Fruit fly (Drosophila melanogaster): ENCODE measurements around the gene Traf4.

The Traf4 gene

dm6 chr2L:4416089-4416488 lies 54.4 kb downstream of the Traf4 start (continued):
- TF ChIP-seq eg (GFP tag; IDR thresholded peaks at IDR 0.05) (peak; percentile 45; the same call in 1 of the 3 replicates), Hr39 (GFP tag; optimal IDR thresholded peaks at IDR 0.05) (peak; percentile 35), Ets21C (GFP tag; optimal IDR thresholded peaks at IDR 0.05) (peak; percentile 23), OdsH (GFP tag; optimal IDR thresholded peaks at IDR 0.05) (peak; percentile 50), CG32006 (GFP tag; optimal IDR thresholded peaks at IDR 0.05) (peak; percentile 50), Smox (GFP tag; optimal IDR thresholded peaks at IDR 0.05) (peak; percentile 13), CG6792 (GFP tag; optimal IDR thresholded peaks at IDR 0.05) (peak; percentile 26), CG6854 (GFP tag; optimal IDR thresholded peaks at IDR 0.05) (no peak), CG10631 (GFP tag; optimal IDR thresholded peaks at IDR 0.05) (peak; percentile 43), CG11902 (GFP tag; optimal IDR thresholded peaks at IDR 0.05) (no peak), vri (GFP tag; optimal IDR thresholded peaks at IDR 0.05) (no peak), Met (GFP tag; optimal IDR thresholded peaks at IDR 0.05) (peak; percentile 43), CG34406 (GFP tag; optimal IDR thresholded peaks at IDR 0.05) (peak; percentile 18), CG8319 (GFP tag; optimal IDR thresholded peaks at IDR 0.05) (no peak), CG31627 (GFP tag; optimal IDR thresholded peaks at IDR 0.05) (peak; percentile 11), Eip93F (GFP tag; optimal IDR thresholded peaks at IDR 0.05) (no peak), CG7368 (GFP tag; optimal IDR thresholded peaks at IDR 0.05) (peak; percentile 33), Lpt (GFP tag; optimal IDR thresholded peaks at IDR 0.05) (peak; percentile 23), Hr38 (GFP tag; optimal IDR thresholded peaks at IDR 0.05) (no peak), fkh (GFP tag; optimal IDR thresholded peaks at IDR 0.05) (no peak), Gug (GFP tag; IDR thresholded peaks at IDR 0.05) (no peak), salr (GFP tag; optimal IDR thresholded peaks at IDR 0.05) (peak in 1 of 2 experiments; percentile 5), Eip75B (GFP tag; optimal IDR thresholded peaks at IDR 0.05) (peak; percentile 53), net (GFP tag; optimal IDR thresholded peaks at IDR 0.05) (peak; percentile 40), achi (GFP tag; optimal IDR thresholded peaks at IDR 0.05) (peak; percentile 47), CG8119 (GFP tag; IDR thresholded peaks at IDR 0.05) (0 out of 3 replicates have a peak, but pooled peaks have one; percentile 24), CG16779 (tag; optimal IDR thresholded peaks at IDR 0.05) (no peak), CG6808 (GFP tag; optimal IDR thresholded peaks at IDR 0.05) (peak; percentile 27), fd59A (GFP tag; optimal IDR thresholded peaks at IDR 0.05) (peak; percentile 21), svp (GFP tag) (peak; percentile 54), Ets96B (tag; optimal IDR thresholded peaks at IDR 0.05) (peak; percentile 62)

dm6 chr2L:4416903-4417302 lies 55.2 kb downstream of the Traf4 start:
- peak; percentile 31 for TF ChIP-seq pdm3 (GFP tag; optimal IDR thresholded peaks at IDR 0.05)
- peak; percentile 18 for TF ChIP-seq cyc (GFP tag; optimal IDR thresholded peaks at IDR 0.05)
- TF ChIP-seq CG10631 (GFP tag; optimal IDR thresholded peaks at IDR 0.05) = peak; percentile 37
- TF ChIP-seq achi (GFP tag; optimal IDR thresholded peaks at IDR 0.05) = peak; percentile 40
- no peak for TF ChIP-seq CG6854 (GFP tag; optimal IDR thresholded peaks at IDR 0.05)
- TF ChIP-seq Sox15 (GFP tag; optimal IDR thresholded peaks at IDR 0.05) = no peak
- no peak for TF ChIP-seq Hr39 (GFP tag; optimal IDR thresholded peaks at IDR 0.05)
- peak; percentile 31 for TF ChIP-seq acj6 (GFP tag; optimal IDR thresholded peaks at IDR 0.05)
- peak; percentile 34 for TF ChIP-seq spab (GFP tag; optimal IDR thresholded peaks at IDR 0.05)
- peak; percentile 33 for TF ChIP-seq Eip75B (GFP tag; optimal IDR thresholded peaks at IDR 0.05)
- peak; percentile 82 for TF ChIP-seq Eip78C (GFP tag)
- TF ChIP-seq CG1621 (tag; optimal IDR thresholded peaks at IDR 0.05) = peak; percentile 26
- no peak for TF ChIP-seq Blimp-1 (GFP tag; optimal IDR thresholded peaks at IDR 0.05)
- 0 out of 2 replicates have a peak, but pooled peaks have one; percentile 21 for TF ChIP-seq Gug (GFP tag; IDR thresholded peaks at IDR 0.05)
- TF ChIP-seq Sox14 (GFP tag; optimal IDR thresholded peaks at IDR 0.05) = no peak
- peak; percentile 33 for TF ChIP-seq OdsH (GFP tag; optimal IDR thresholded peaks at IDR 0.05)
- TF ChIP-seq Hr38 (GFP tag; optimal IDR thresholded peaks at IDR 0.05) = no peak
- TF ChIP-seq Sox102F (GFP tag; optimal IDR thresholded peaks at IDR 0.05) = no peak
- TF ChIP-seq dsx (GFP tag; optimal IDR thresholded peaks at IDR 0.05; ENCODE audit: poor library complexity, severe bottlenecking) = peak; percentile 55
- no peak for TF ChIP-seq salr (GFP tag; optimal IDR thresholded peaks at IDR 0.05)
- peak; percentile 51; the same call in 2 of the 3 replicates for TF ChIP-seq eg (GFP tag; IDR thresholded peaks at IDR 0.05)
- no peak for TF ChIP-seq Lpt (GFP tag; optimal IDR thresholded peaks at IDR 0.05)
- TF ChIP-seq CG11762 (GFP tag; optimal IDR thresholded peaks at IDR 0.05; ENCODE audit: insufficient read depth) = no peak
- peak; percentile 19 for TF ChIP-seq CG16779 (tag; optimal IDR thresholded peaks at IDR 0.05)
- peak; percentile 48; the same call in 1 of the 3 replicates for TF ChIP-seq CG6163 (GFP tag; IDR thresholded peaks at IDR 0.05)
- TF ChIP-seq Hr4 (GFP tag; optimal IDR thresholded peaks at IDR 0.05) = peak; percentile 28
- TF ChIP-seq CG8119 (GFP tag; IDR thresholded peaks at IDR 0.05) = peak; percentile 41; the same call in 1 of the 3 replicates
- TF ChIP-seq Eip93F (GFP tag; optimal IDR thresholded peaks at IDR 0.05) = no peak
- peak; percentile 32 for TF ChIP-seq CG8632 (GFP tag; optimal IDR thresholded peaks at IDR 0.05)
- no peak for TF ChIP-seq Ets21C (GFP tag; optimal IDR thresholded peaks at IDR 0.05)
- peak; percentile 10 for TF ChIP-seq fd59A (GFP tag; optimal IDR thresholded peaks at IDR 0.05)
- no peak for TF ChIP-seq fkh (GFP tag; optimal IDR thresholded peaks at IDR 0.05)
- TF ChIP-seq Smox (GFP tag; optimal IDR thresholded peaks at IDR 0.05) = peak; percentile 4
- peak; percentile 42 for TF ChIP-seq CG3919 (GFP tag; optimal IDR thresholded peaks at IDR 0.05)
- peak; percentile 4 for TF ChIP-seq CG34406 (GFP tag; optimal IDR thresholded peaks at IDR 0.05)
- TF ChIP-seq Ets96B (tag; optimal IDR thresholded peaks at IDR 0.05) = peak; percentile 52
- TF ChIP-seq CG6808 (GFP tag; optimal IDR thresholded peaks at IDR 0.05) = peak; percentile 31
- TF ChIP-seq CG31627 (GFP tag; optimal IDR thresholded peaks at IDR 0.05) = no peak
